Worm (Caenorhabditis elegans) whole organism, mixed stage, embryonic: Measurements from ENCODE around the gene rep-1.

Experiments
- M03D4.4 ChIP-seq: sonication (generic microtip); optimal IDR thresholded peaks from 2 replicates; lab custom pipeline; 2017; ENCODE audit warnings: mild to moderate bottlenecking, missing genetic modification characterization, missing compliant biosample characterization
- bed-3 ChIP-seq: fragments of 200-800 bp; sonication (Bioruptor generic); optimal IDR thresholded peaks from 3 replicates; lab custom pipeline; 2018; ENCODE audit warnings: mild to moderate bottlenecking, missing genetic modification characterization, moderate library complexity, missing compliant biosample characterization
- blmp-1 ChIP-seq: fragments of 150-350 bp; optimal IDR thresholded peaks from 2 replicates; lab custom pipeline; 2014; ENCODE audit warnings: missing biosample characterization, missing genetic modification characterization
- ceh-43 ChIP-seq: fragments of 200-800 bp; sonication (Bioruptor generic); optimal IDR thresholded peaks from 2 replicates; lab custom pipeline; 2018; ENCODE audit warnings: mild to moderate bottlenecking, missing genetic modification characterization, moderate library complexity, missing compliant biosample characterization
- ces-1 ChIP-seq: fragments of 150-350 bp; optimal IDR thresholded peaks from 2 replicates; lab custom pipeline; 2014; ENCODE audit warnings: missing biosample characterization, missing genetic modification reagents, missing genetic modification characterization
- cnd-1 ChIP-seq: fragments of 200-800 bp; sonication (Bioruptor generic); optimal IDR thresholded peaks from 2 replicates; lab custom pipeline; 2018; ENCODE audit warnings: mild to moderate bottlenecking, missing genetic modification characterization, missing compliant biosample characterization
- elt-1 ChIP-seq: sonication (generic microtip); optimal IDR thresholded peaks from 2 replicates; lab custom pipeline; 2017; ENCODE audit warnings: missing genetic modification characterization, mild to moderate bottlenecking, missing compliant biosample characterization, antibody characterized with exemption, moderate library complexity, borderline replicate concordance; ENCODE audit not compliant: insufficient read depth
- elt-3 ChIP-seq: fragments of 150-350 bp; optimal IDR thresholded peaks from 2 replicates; lab custom pipeline; 2014; ENCODE audit warnings: missing biosample characterization, missing genetic modification characterization
- flh-1 ChIP-seq: fragments of 200-800 bp; sonication (Bioruptor generic); optimal IDR thresholded peaks from 2 replicates; lab custom pipeline; 2018; ENCODE audit warnings: mild to moderate bottlenecking, missing genetic modification characterization, moderate library complexity, missing compliant biosample characterization
- ham-2 ChIP-seq: fragments of 200-800 bp; sonication (Bioruptor generic); optimal IDR thresholded peaks from 2 replicates; lab custom pipeline; 2018; ENCODE audit warnings: mild to moderate bottlenecking, missing genetic modification characterization, missing compliant biosample characterization
- hlh-1 ChIP-seq: fragments of 150-350 bp; optimal IDR thresholded peaks from 2 replicates; lab custom pipeline; 2014; ENCODE audit warnings: missing biosample characterization, missing genetic modification reagents, missing genetic modification characterization
- lin-13 ChIP-seq: fragments of 150-350 bp; optimal IDR thresholded peaks from 2 replicates; lab custom pipeline; 2014; ENCODE audit warnings: missing biosample characterization, missing genetic modification characterization
- lin-32 ChIP-seq: fragments of 200-800 bp; sonication (Bioruptor generic); optimal IDR thresholded peaks from 2 replicates; lab custom pipeline; 2018; ENCODE audit warnings: mild to moderate bottlenecking, missing genetic modification characterization, missing compliant biosample characterization
- lsy-2 ChIP-seq: fragments of 150-350 bp; optimal IDR thresholded peaks from 2 replicates; lab custom pipeline; 2014; ENCODE audit warnings: missing biosample characterization, missing genetic modification characterization
- mep-1 ChIP-seq: fragments of 150-350 bp; optimal IDR thresholded peaks from 2 replicates; lab custom pipeline; 2017; ENCODE audit warnings: missing biosample characterization, missing genetic modification reagents, missing genetic modification characterization, inconsistent platforms
- mls-2 ChIP-seq: sonication (generic microtip); optimal IDR thresholded peaks from 2 replicates; lab custom pipeline; 2016; ENCODE audit warnings: mild to moderate bottlenecking, missing genetic modification characterization, moderate library complexity, missing compliant biosample characterization
- nhr-237 ChIP-seq: fragments of 150-350 bp; optimal IDR thresholded peaks from 2 replicates; lab custom pipeline; 2014; ENCODE audit warnings: missing biosample characterization, missing genetic modification characterization
- nhr-28 ChIP-seq: fragments of 150-350 bp; optimal IDR thresholded peaks from 2 replicates; lab custom pipeline; 2014; ENCODE audit warnings: missing biosample characterization, missing genetic modification characterization
- nhr-76 ChIP-seq: sonication (generic microtip); optimal IDR thresholded peaks from 2 replicates; lab custom pipeline; 2017; ENCODE audit warnings: missing biosample characterization, missing genetic modification characterization
- sem-2 ChIP-seq: fragments of 200-800 bp; sonication (Bioruptor generic); optimal IDR thresholded peaks from 2 replicates; lab custom pipeline; 2018; ENCODE audit warnings: mild to moderate bottlenecking, missing genetic modification characterization, missing compliant biosample characterization
- snpc-4 ChIP-seq: fragments of 150-350 bp; optimal IDR thresholded peaks from 2 replicates; lab custom pipeline; 2014; ENCODE audit warnings: missing biosample characterization, missing genetic modification characterization
- sptf-1 ChIP-seq: sonication (generic microtip); optimal IDR thresholded peaks from 2 replicates; lab custom pipeline; 2017; ENCODE audit warnings: mild to moderate bottlenecking, missing genetic modification characterization, moderate library complexity, missing compliant biosample characterization
- tbx-8 ChIP-seq: fragments of 200-800 bp; sonication (Bioruptor generic); optimal IDR thresholded peaks from 2 replicates; lab custom pipeline; 2018; ENCODE audit warnings: mild to moderate bottlenecking, missing genetic modification characterization, moderate library complexity, missing compliant biosample characterization
- unc-120 ChIP-seq: sonication (generic microtip); optimal IDR thresholded peaks from 2 replicates; lab custom pipeline; 2017; ENCODE audit warnings: missing genetic modification characterization, missing compliant biosample characterization; ENCODE audit not compliant: poor library complexity, severe bottlenecking
- unc-39 ChIP-seq: fragments of 150-350 bp; optimal IDR thresholded peaks from 2 replicates; lab custom pipeline; 2014; ENCODE audit warnings: missing biosample characterization, missing genetic modification characterization
- zip-8 ChIP-seq: fragments of 150-350 bp; optimal IDR thresholded peaks from 2 replicates; lab custom pipeline; 2014; ENCODE audit warnings: missing biosample characterization, missing genetic modification characterization
- ztf-11 ChIP-seq: fragments of 150-350 bp; optimal IDR thresholded peaks from 2 replicates; lab custom pipeline; 2014; ENCODE audit warnings: missing biosample characterization, missing genetic modification characterization

rep-1 gene

DNA sequence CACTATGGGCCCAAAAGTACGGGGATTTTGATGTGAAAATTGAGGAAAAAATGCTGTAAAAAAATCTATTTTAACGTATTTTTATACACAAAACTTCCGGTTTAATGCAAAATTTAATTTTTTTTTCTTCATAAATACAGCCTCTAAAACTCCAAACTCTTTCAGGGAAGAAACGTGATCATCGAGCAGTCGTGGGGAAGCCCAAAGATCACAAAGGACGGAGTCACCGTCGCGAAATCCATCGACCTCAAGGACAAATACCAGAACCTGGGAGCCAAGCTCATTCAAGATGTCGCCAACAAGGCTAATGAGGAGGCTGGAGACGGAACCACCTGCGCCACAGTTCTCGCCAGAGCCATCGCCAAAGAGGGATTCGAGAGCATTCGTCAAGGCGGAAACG is 49.8 kb downstream of the rep-1 start:
- TF ChIP-seq nhr-237 (tag; lab: Kevin White, UChicago) (no peak), mep-1 (tag; lab: Kevin White, UChicago) (no peak), unc-39 (no peak), zip-8 (tag; lab: Kevin White, UChicago) (no peak), ceh-43 (no peak), ztf-11 (no peak), sptf-1 (tag; lab: Kevin White, UChicago) (no peak), elt-1 (tag; lab: Kevin White, UChicago) (no peak), tbx-8 (GFP tag; lab: Kevin White, UChicago) (no peak), nhr-28 (tag; lab: Kevin White, UChicago) (no peak), unc-120 (no peak), lin-13 (tag; lab: Kevin White, UChicago) (no peak)
- TF ChIP-seq, all 35 proteins: peak for 0

DNA sequence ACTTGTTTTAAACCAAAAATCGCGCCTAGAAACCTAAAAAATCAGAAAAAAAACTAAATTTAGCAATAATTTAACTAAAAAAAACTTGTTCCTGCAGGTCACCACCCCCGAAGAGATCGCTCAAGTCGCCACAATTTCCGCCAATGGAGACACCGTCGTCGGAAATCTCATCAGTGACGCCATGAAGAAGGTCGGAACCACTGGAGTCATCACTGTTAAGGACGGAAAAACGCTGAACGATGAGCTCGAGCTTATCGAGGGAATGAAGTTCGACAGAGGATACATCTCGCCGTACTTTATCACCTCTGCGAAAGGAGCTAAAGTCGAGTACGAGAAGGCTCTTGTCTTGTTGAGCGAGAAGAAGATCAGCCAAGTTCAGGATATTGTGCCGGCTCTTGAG is 51.2 kb downstream of the rep-1 start:
- TF ChIP-seq nhr-76 (no peak), elt-1 (tag; lab: Kevin White, UChicago) (no peak), flh-1 (GFP tag; lab: Kevin White, UChicago) (no peak), ces-1 (GFP tag; lab: Kevin White, UChicago) (no peak), hlh-1 (tag; lab: Kevin White, UChicago) (no peak), blmp-1 (tag; lab: Kevin White, UChicago) (no peak), cnd-1 (tag; lab: Kevin White, UChicago) (no peak), snpc-4 (tag; lab: Kevin White, UChicago) (no peak), unc-39 (no peak), lin-32 (GFP tag; lab: Kevin White, UChicago) (no peak), unc-120 (no peak), bed-3 (GFP tag; lab: Kevin White, UChicago) (no peak)

DNA sequence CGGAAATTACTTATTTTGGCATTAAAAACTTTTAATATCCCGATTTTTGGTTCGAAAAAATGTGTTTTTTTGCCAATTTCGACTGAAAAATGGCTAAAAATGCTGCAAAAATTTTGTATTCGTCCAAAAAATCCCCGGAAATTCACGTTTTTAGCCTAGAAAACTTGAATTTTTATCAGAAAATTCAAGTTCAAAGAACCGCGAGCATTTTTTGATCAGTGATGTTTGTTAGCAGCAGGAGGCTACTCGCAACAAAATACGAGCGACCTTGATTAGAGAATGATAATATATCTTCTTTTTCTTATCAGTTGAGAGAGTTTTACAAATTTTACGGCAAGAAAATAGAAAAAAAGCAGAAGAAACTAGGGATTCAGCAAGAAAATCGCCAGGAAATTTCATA is 52.2 kb downstream of the rep-1 start:
- TF ChIP-seq nhr-76 (no peak), zip-8 (tag; lab: Kevin White, UChicago) (no peak), sem-2 (no peak), lin-13 (tag; lab: Kevin White, UChicago) (no peak), nhr-237 (tag; lab: Kevin White, UChicago) (no peak), mep-1 (tag; lab: Kevin White, UChicago) (no peak), lsy-2 (tag; lab: Kevin White, UChicago) (no peak), hlh-1 (tag; lab: Kevin White, UChicago) (no peak), mls-2 (no peak), ham-2 (GFP tag; lab: Kevin White, UChicago) (no peak), M03D4.4 (tag; lab: Kevin White, UChicago) (no peak), ceh-43 (no peak), elt-3 (tag; lab: Kevin White, UChicago) (no peak), sptf-1 (tag; lab: Kevin White, UChicago) (no peak), flh-1 (GFP tag; lab: Kevin White, UChicago) (no peak)
- TF ChIP-seq, all 35 proteins: peak for 0

DNA sequence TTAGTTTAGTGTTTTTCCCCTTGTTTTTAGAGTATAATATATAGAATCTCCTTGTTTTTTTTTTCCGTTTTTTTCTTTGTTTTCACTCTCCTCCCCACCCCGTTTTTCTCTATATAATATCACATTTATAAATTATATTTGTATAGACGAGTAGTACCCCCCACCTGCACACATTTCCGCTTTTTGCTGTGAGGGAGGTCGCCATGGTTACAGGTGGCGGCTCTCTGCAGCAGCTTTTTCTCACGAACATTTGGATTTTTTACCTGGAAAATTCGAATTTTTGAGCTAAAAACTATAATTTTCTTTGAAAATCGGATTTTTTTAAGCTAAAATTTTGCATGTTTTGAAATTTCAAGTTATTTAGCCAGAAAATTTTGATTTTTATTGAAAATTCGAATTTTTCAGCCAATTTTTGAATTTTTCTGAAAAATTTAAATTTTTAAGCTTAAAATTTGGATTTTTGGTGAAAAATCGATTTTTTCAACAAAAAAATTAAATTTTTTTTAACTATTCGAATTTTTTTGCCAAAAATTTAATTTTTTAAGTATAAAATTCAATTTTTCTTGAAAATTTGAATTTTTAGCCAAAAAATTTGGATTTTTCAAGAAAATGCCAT is 55.7 kb downstream of the rep-1 start:
- no peak for TF ChIP-seq elt-1 (tag; lab: Kevin White, UChicago)
- no peak for TF ChIP-seq sptf-1 (tag; lab: Kevin White, UChicago)
- no peak for TF ChIP-seq tbx-8 (GFP tag; lab: Kevin White, UChicago)
